Fruit fly (Drosophila melanogaster) whole organism: ENCODE results near the gene RpL27.

Source experiments
- CG8478 ChIP-seq: fragments of >200 bp; optimal IDR thresholded peaks from 2 replicates; lab custom pipeline; 2018; ENCODE audit warnings: inconsistent platforms
- Dll ChIP-seq: fragments of >200 bp; optimal IDR thresholded peaks from 2 replicates; lab custom pipeline; 2017
- EcR ChIP-seq, 2 experiments: fragments of >200 bp; optimal IDR thresholded peaks; 2 replicates each; lab custom pipeline; 2017; ENCODE audit warnings: missing biosample characterization in 2 of 2, missing genetic modification characterization in 2 of 2, missing genetic modification reagents in 2 of 2
- pan ChIP-seq: fragments of >200 bp; optimal IDR thresholded peaks from 2 replicates; lab custom pipeline; 2017
- psq ChIP-seq: fragments of >200 bp; optimal IDR thresholded peaks from 2 replicates; lab custom pipeline; 2017
- usp ChIP-seq: fragments of >200 bp; optimal IDR thresholded peaks from 2 replicates; lab custom pipeline; 2017; ENCODE audit warnings: missing biosample characterization, missing genetic modification characterization, mixed read lengths

The RpL27 gene

dm6 chr3R:25684859-25685258 lies at the start of gene RpL27:
Gene RpL27 (minus strand): TSS chr3R:25685051.
- no peak for TF ChIP-seq usp (GFP tag; lab: Kevin White, UChicago)
- TF ChIP-seq pan (lab: Kevin White, UChicago), result no peak
- no peak for TF ChIP-seq CG8478 (lab: Kevin White, UChicago)
- no peak for TF ChIP-seq EcR (GFP tag; optimal IDR thresholded peaks at IDR 0.05; lab: Kevin White, UChicago)
- TF ChIP-seq psq (lab: Kevin White, UChicago), result no peak
- no peak for TF ChIP-seq Dll

dm6 chr3R:25723795-25724194 lies 38.9 kb upstream of the RpL27 start:
- no peak for TF ChIP-seq Dll
- TF ChIP-seq pan (lab: Kevin White, UChicago), result no peak
- TF ChIP-seq CG8478 (lab: Kevin White, UChicago), result no peak
- TF ChIP-seq EcR (GFP tag; optimal IDR thresholded peaks at IDR 0.05; lab: Kevin White, UChicago), result no peak
- TF ChIP-seq psq (lab: Kevin White, UChicago), result no peak
- TF ChIP-seq usp (GFP tag; lab: Kevin White, UChicago), result no peak

- TF ChIP-seq psq (lab: Kevin White, UChicago) (no peak), usp (GFP tag; lab: Kevin White, UChicago) (no peak), EcR (GFP tag; optimal IDR thresholded peaks at IDR 0.05; lab: Kevin White, UChicago) (no peak), CG8478 (lab: Kevin White, UChicago) (no peak), Dll (no peak), pan (lab: Kevin White, UChicago) (no peak)
Observed at dm6 chr3R:25721030-25721429, 36.2 kb upstream of the RpL27 start.

dm6 chr3R:25720024-25720574 lies 35.2 kb upstream of the RpL27 start:
- no peak for TF ChIP-seq Dll
- TF ChIP-seq pan (lab: Kevin White, UChicago), result no peak
- TF ChIP-seq usp (GFP tag; lab: Kevin White, UChicago), result no peak
- TF ChIP-seq EcR (GFP tag; optimal IDR thresholded peaks at IDR 0.05; lab: Kevin White, UChicago), result no peak
- no peak for TF ChIP-seq CG8478 (lab: Kevin White, UChicago)
- TF ChIP-seq psq (lab: Kevin White, UChicago), result no peak

dm6 chr3R:25694167-25694689 lies 9.4 kb upstream of the RpL27 start:
- TF ChIP-seq EcR (GFP tag; optimal IDR thresholded peaks at IDR 0.05; lab: Kevin White, UChicago), result no peak
- TF ChIP-seq CG8478 (lab: Kevin White, UChicago), result no peak
- TF ChIP-seq Dll, result no peak
- no peak for TF ChIP-seq pan (lab: Kevin White, UChicago)
- no peak for TF ChIP-seq psq (lab: Kevin White, UChicago)
- no peak for TF ChIP-seq usp (GFP tag; lab: Kevin White, UChicago)

- no peak for TF ChIP-seq CG8478 (lab: Kevin White, UChicago)
- no peak for TF ChIP-seq usp (GFP tag; lab: Kevin White, UChicago)
- TF ChIP-seq Dll, result no peak
- TF ChIP-seq EcR (GFP tag; optimal IDR thresholded peaks at IDR 0.05; lab: Kevin White, UChicago), result no peak
- no peak for TF ChIP-seq psq (lab: Kevin White, UChicago)
- no peak for TF ChIP-seq pan (lab: Kevin White, UChicago)
Observed at dm6 chr3R:25686698-25687420, 2.0 kb upstream of the RpL27 start, which contains the start of gene CLS. Gene CLS (minus strand): TSS chr3R:25687370.

- TF ChIP-seq psq (lab: Kevin White, UChicago) (no peak), usp (GFP tag; lab: Kevin White, UChicago) (no peak), Dll (no peak), EcR (GFP tag; optimal IDR thresholded peaks at IDR 0.05; lab: Kevin White, UChicago) (no peak), pan (lab: Kevin White, UChicago) (no peak)
Observed at dm6 chr3R:25680528-25680927, 4.3 kb downstream of the RpL27 start, which contains the start of the genes CG4743 and Idh3g. Gene CG4743 (minus strand): TSS chr3R:25680550. Gene Idh3g (plus strand): TSS chr3R:25680845.

dm6 chr3R:25678489-25679082 lies 6.3 kb downstream of the RpL27 start, which contains the start of the genes CG4730 and CG5039:
Gene CG4730 (minus strand): TSS chr3R:25678682.
Gene CG5039 (plus strand): TSS chr3R:25678683.
- TF ChIP-seq CG8478 (lab: Kevin White, UChicago), result no peak
- TF ChIP-seq EcR (GFP tag; optimal IDR thresholded peaks at IDR 0.05; lab: Kevin White, UChicago), result no peak
- TF ChIP-seq pan (lab: Kevin White, UChicago), result no peak
- no peak for TF ChIP-seq Dll
- no peak for TF ChIP-seq usp (GFP tag; lab: Kevin White, UChicago)
- TF ChIP-seq psq (lab: Kevin White, UChicago), result no peak

- TF ChIP-seq psq (lab: Kevin White, UChicago) (no peak), Dll (no peak), pan (lab: Kevin White, UChicago) (no peak), CG8478 (lab: Kevin White, UChicago) (no peak), usp (GFP tag; lab: Kevin White, UChicago) (no peak), EcR (GFP tag; optimal IDR thresholded peaks at IDR 0.05; lab: Kevin White, UChicago) (no peak)
Observed at dm6 chr3R:25665509-25665908, 19.3 kb downstream of the RpL27 start, which contains the start of gene Lgr3. Gene Lgr3 (plus strand): TSS chr3R:25665809.

dm6 chr3R:25662358-25662757 lies 22.5 kb downstream of the RpL27 start:
- TF ChIP-seq EcR (GFP tag; optimal IDR thresholded peaks at IDR 0.05; lab: Kevin White, UChicago), result no peak
- no peak for TF ChIP-seq psq (lab: Kevin White, UChicago)
- TF ChIP-seq Dll, result no peak
- no peak for TF ChIP-seq usp (GFP tag; lab: Kevin White, UChicago)
- no peak for TF ChIP-seq CG8478 (lab: Kevin White, UChicago)
- no peak for TF ChIP-seq pan (lab: Kevin White, UChicago)
